Fruit fly (Drosophila melanogaster) whole organism, wandering third instar larva: ENCODE results near the gene CG3061.
A peak's percentile ranks its signal among the peaks of the same experiment; 100 is the strongest.

Experiments
- Abd-B ChIP-seq: fragments of >200 bp; optimal IDR thresholded peaks from 2 replicates; lab custom pipeline; 2017; ENCODE audit warnings: missing biosample characterization, missing genetic modification characterization
- GATAd ChIP-seq: sonication (Bioruptor generic); optimal IDR thresholded peaks from 2 replicates; lab custom pipeline; 2016; ENCODE audit warnings: missing biosample characterization, missing genetic modification characterization
- Hr78 ChIP-seq: fragments of >200 bp; optimal IDR thresholded peaks from 2 replicates; lab custom pipeline; 2017; ENCODE audit warnings: missing biosample characterization, missing genetic modification characterization
- OdsH ChIP-seq: fragments of 200-800 bp; sonication (Bioruptor generic); optimal IDR thresholded peaks from 2 replicates; lab custom pipeline; 2016; ENCODE audit warnings: missing biosample characterization, mild to moderate bottlenecking, missing genetic modification characterization
- Rel ChIP-seq, 2 experiments: fragments of 200-800 bp; sonication (Bioruptor generic) in 1 of 2; optimal IDR thresholded peaks; 2 replicates in 1 of 2; 3 replicates in 1 of 2; lab custom pipeline; 2016 to 2019; ENCODE audit warnings: mild to moderate bottlenecking in 2 of 2, missing biosample characterization in 2 of 2, missing genetic modification characterization in 2 of 2, moderate library complexity in 1 of 2
- br ChIP-seq: fragments of 200-800 bp; sonication (Bioruptor generic); optimal IDR thresholded peaks from 2 replicates; lab custom pipeline; 2016; ENCODE audit warnings: missing biosample characterization, missing genetic modification characterization
- lola ChIP-seq: fragments of >200 bp; optimal IDR thresholded peaks from 2 replicates; lab custom pipeline; 2017; ENCODE audit warnings: missing biosample characterization, missing genetic modification characterization
- rgr ChIP-seq: fragments of 200-800 bp; sonication (Bioruptor generic); optimal IDR thresholded peaks from 3 replicates; lab custom pipeline; 2016; ENCODE audit warnings: missing biosample characterization, mild to moderate bottlenecking, missing genetic modification characterization
- usp ChIP-seq: fragments of >200 bp; optimal IDR thresholded peaks from 2 replicates; lab custom pipeline; 2017; ENCODE audit warnings: missing biosample characterization, missing genetic modification characterization

DNA sequence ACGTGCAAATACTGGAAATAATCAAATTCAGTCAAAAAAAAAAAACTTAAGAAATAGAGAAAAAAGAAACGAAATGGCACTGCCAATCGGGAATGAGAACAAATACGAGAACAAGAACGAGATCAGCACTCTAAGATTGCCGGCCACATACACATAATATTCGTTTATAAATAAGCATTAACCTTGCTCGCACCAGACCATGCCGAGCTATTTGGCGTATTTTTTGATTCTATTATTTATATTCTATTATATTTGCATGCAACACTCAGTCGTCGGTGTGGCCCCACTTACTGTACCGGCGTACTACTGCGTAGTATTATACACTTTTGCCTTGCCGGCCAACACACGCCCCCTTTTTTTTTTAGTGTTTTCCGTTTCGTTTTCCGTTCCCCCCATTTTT lies 38.5 kb downstream of the CG3061 start:
- TF ChIP-seq Abd-B (no peak), OdsH (peak; percentile 21), br (no peak), Rel (GFP tag; optimal IDR thresholded peaks at IDR 0.05; lab: Kevin White, UChicago) (no peak), Rel (tag; optimal IDR thresholded peaks at IDR 0.05; lab: Kevin White, UChicago) (no peak), GATAd (GFP tag; lab: Kevin White, UChicago) (no peak), lola (no peak), Hr78 (GFP tag; lab: Kevin White, UChicago) (no peak), usp (GFP tag; lab: Kevin White, UChicago) (no peak), rgr (GFP tag; lab: Kevin White, UChicago) (peak; percentile 19)
